Worm (Caenorhabditis elegans) whole organism, late embryonic: ENCODE measurements around the gene nhr-232.

Experiments
- ceh-14 ChIP-seq: sonication (generic microtip); optimal IDR thresholded peaks from 2 replicates; lab custom pipeline; 2016; ENCODE audit warnings: missing genotype, missing genetic modification characterization, missing compliant biosample characterization
- ceh-48 ChIP-seq: sonication (generic microtip); optimal IDR thresholded peaks from 2 replicates; lab custom pipeline; 2016; ENCODE audit warnings: missing genetic modification characterization, inconsistent platforms, missing compliant biosample characterization
- ceh-6 ChIP-seq: fragments of 200-800 bp; sonication (Bioruptor generic); optimal IDR thresholded peaks from 2 replicates; lab custom pipeline; 2018; ENCODE audit warnings: mild to moderate bottlenecking, missing genetic modification characterization, missing compliant biosample characterization
- elt-2 ChIP-seq: sonication (generic microtip); optimal IDR thresholded peaks from 2 replicates; lab custom pipeline; 2016; ENCODE audit warnings: missing genetic modification reagents, missing genetic modification characterization, missing compliant biosample characterization
- nfya-1 ChIP-seq: sonication (generic microtip); optimal IDR thresholded peaks from 2 replicates; lab custom pipeline; 2017; ENCODE audit warnings: missing genetic modification characterization, mild to moderate bottlenecking, missing compliant biosample characterization, antibody characterized with exemption, moderate library complexity
- odd-2 ChIP-seq: sonication (generic microtip); optimal IDR thresholded peaks from 2 replicates; lab custom pipeline; 2017; ENCODE audit warnings: antibody characterized with exemption, mild to moderate bottlenecking, missing genetic modification characterization, missing compliant biosample characterization
- pat-9 ChIP-seq: fragments of 200-800 bp; sonication (Bioruptor generic); optimal IDR thresholded peaks from 2 replicates; lab custom pipeline; 2018; ENCODE audit warnings: mild to moderate bottlenecking, missing genetic modification characterization, moderate library complexity, missing compliant biosample characterization
- pqm-1 ChIP-seq: sonication (generic microtip); optimal IDR thresholded peaks from 2 replicates; lab custom pipeline; 2016; ENCODE audit warnings: missing genetic modification characterization, missing compliant biosample characterization
- sox-4 ChIP-seq: sonication (generic microtip); optimal IDR thresholded peaks from 2 replicates; lab custom pipeline; 2017; ENCODE audit warnings: mild to moderate bottlenecking, missing genetic modification characterization, inconsistent platforms, missing compliant biosample characterization
- ttx-3 ChIP-seq: sonication (generic microtip); optimal IDR thresholded peaks from 2 replicates; lab custom pipeline; 2016; ENCODE audit warnings: missing genetic modification reagents, missing genetic modification characterization, missing compliant biosample characterization
- unc-86 ChIP-seq: sonication (generic microtip); optimal IDR thresholded peaks from 2 replicates; lab custom pipeline; 2016; ENCODE audit warnings: missing genetic modification characterization, missing compliant biosample characterization

DNA sequence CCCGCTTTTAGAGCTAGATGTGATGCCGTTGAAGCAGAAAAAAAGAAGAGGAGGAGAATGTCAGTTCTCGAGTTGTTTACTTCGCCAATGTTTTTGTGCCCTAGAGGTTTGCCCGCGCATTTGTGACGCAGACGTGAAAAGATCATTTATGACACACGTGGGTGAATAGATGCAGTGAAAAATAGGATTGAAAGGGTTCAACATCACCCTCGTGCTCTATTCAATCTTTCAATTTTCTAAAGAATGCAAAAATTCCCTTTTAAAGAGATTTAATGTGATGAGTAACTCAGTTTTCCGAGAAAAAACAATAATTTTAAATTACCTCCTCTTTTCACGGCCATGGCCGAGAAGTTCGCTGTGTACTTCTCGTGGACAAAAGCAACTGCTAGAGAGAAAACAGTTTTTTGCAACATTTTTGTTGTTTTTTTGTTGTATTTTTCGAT is 9.5 kb upstream of the nhr-232 start:
- TF ChIP-seq ceh-48 (no peak), nfya-1 (tag; lab: Kevin White, UChicago) (no peak), unc-86 (no peak), ceh-6 (GFP tag; lab: Kevin White, UChicago) (no peak), pat-9 (tag; lab: Kevin White, UChicago) (no peak), pqm-1 (tag; lab: Kevin White, UChicago) (no peak), sox-4 (no peak), elt-2 (tag; lab: Kevin White, UChicago) (no peak), ttx-3 (tag; lab: Kevin White, UChicago) (no peak), ceh-14 (tag; lab: Kevin White, UChicago) (no peak), odd-2 (tag; lab: Kevin White, UChicago) (no peak)
